Fruit fly (Drosophila melanogaster): ENCODE data around the gene CG42724.
A peak's percentile ranks its signal among the peaks of the same experiment; 100 is the strongest.

Gene CG42724

DNA sequence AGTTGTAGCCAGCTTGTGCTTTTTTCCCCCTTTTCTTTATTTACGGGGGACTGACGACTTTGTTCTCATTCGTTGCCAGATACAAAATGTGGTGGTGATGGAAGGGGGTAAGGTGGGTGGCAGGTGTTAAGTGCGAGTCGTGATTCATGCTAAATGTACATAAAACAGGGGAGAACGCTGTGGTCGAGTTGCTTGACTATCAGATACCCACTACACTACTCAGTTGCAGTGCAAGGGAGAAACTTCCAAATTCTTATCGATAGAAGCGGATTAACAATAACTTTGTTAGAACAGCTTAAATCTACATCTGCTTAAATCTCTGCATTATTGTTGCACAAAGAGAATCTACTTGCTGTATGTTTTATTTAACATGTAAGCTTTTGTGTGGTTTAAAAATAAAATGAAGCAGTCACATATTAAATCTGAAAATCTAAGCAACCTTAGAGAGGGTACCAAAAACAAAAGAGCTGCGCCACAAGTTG, 29.6 kb upstream of the CG42724 start (continued):
- TF ChIP-seq nau (GFP tag; optimal IDR thresholded peaks at IDR 0.05) (no peak), kah (GFP tag; optimal IDR thresholded peaks at IDR 0.05) (no peak), dysf (GFP tag; IDR thresholded peaks at IDR 0.05) (0 out of 3 replicates have a peak, but pooled peaks have one; percentile 52), CG9609 (GFP tag; optimal IDR thresholded peaks at IDR 0.05) (peak; percentile 4), Nf-YB (GFP tag; optimal IDR thresholded peaks at IDR 0.05) (no peak), CG31224 (GFP tag; IDR thresholded peaks at IDR 0.05) (no peak), CG7372 (GFP tag; IDR thresholded peaks at IDR 0.05) (no peak), CG1647 (GFP tag; optimal IDR thresholded peaks at IDR 0.05) (no peak), CG6791 (GFP tag; IDR thresholded peaks at IDR 0.05; ENCODE audit: partially characterized antibody) (0 out of 3 replicates have a peak, but pooled peaks have one; percentile 30), unc-4 (GFP tag; IDR thresholded peaks at IDR 0.05; ENCODE audit: partially characterized antibody) (no peak), disco-r (GFP tag; optimal IDR thresholded peaks at IDR 0.05) (no peak), CG14860 (GFP tag; IDR thresholded peaks at IDR 0.05; ENCODE audit: partially characterized antibody) (peak; percentile 54), CG13296 (GFP tag; optimal IDR thresholded peaks at IDR 0.05) (no peak), CG6175 (GFP tag; IDR thresholded peaks at IDR 0.05) (no peak), stc (GFP tag; IDR thresholded peaks at IDR 0.05) (no peak; the same call in 1 of the 2 replicates), CG32532 (GFP tag; IDR thresholded peaks at IDR 0.05) (no peak), CG4404 (GFP tag; IDR thresholded peaks at IDR 0.05) (no peak), Hmx (GFP tag; optimal IDR thresholded peaks at IDR 0.05) (no peak), pros (GFP tag; optimal IDR thresholded peaks at IDR 0.05) (no peak), CG34422 (GFP tag; IDR thresholded peaks at IDR 0.05) (no peak), eyg (GFP tag; optimal IDR thresholded peaks at IDR 0.05) (no peak), CG3838 (GFP tag; optimal IDR thresholded peaks at IDR 0.05) (no peak), CG1233 (GFP tag; optimal IDR thresholded peaks at IDR 0.05) (peak; percentile 10), fd96Cb (tag; optimal IDR thresholded peaks at IDR 0.05) (peak; percentile 8), odd (GFP tag; optimal IDR thresholded peaks at IDR 0.05) (no peak), Dref (GFP tag; IDR thresholded peaks at IDR 0.05) (no peak), trem (tag; optimal IDR thresholded peaks at IDR 0.05) (no peak), CG2202 (tag; optimal IDR thresholded peaks at IDR 0.05) (no peak), CG7987 (GFP tag; optimal IDR thresholded peaks at IDR 0.05) (no peak), jumu (GFP tag; optimal IDR thresholded peaks at IDR 0.05) (peak; percentile 4), ato (GFP tag; IDR thresholded peaks at IDR 0.05; ENCODE audit: partially characterized antibody) (no peak), sd (tag; optimal IDR thresholded peaks at IDR 0.05) (no peak), Rfx (GFP tag; IDR thresholded peaks at IDR 0.05) (0 out of 2 replicates have a peak, but pooled peaks have one; percentile 23), B-H2 (GFP tag; optimal IDR thresholded peaks at IDR 0.05) (no peak), chif (GFP tag; optimal IDR thresholded peaks at IDR 0.05) (no peak), CG13287 (GFP tag; IDR thresholded peaks at IDR 0.05; ENCODE audit: partially characterized antibody) (no peak), Dfd (GFP tag; optimal IDR thresholded peaks at IDR 0.05) (no peak), ap (GFP tag; IDR thresholded peaks at IDR 0.05) (no peak), jing (GFP tag; optimal IDR thresholded peaks at IDR 0.05) (no peak), gsb (GFP tag; IDR thresholded peaks at IDR 0.05) (no peak), nom (GFP tag; optimal IDR thresholded peaks at IDR 0.05) (no peak), crol (GFP tag; IDR thresholded peaks at IDR 0.05) (peak; percentile 52), CG8765 (GFP tag; IDR thresholded peaks at IDR 0.05) (no peak), dmrt99B (tag; optimal IDR thresholded peaks at IDR 0.05) (peak; percentile 56), Usf (GFP tag; optimal IDR thresholded peaks at IDR 0.05) (no peak), CG13894 (tag; optimal IDR thresholded peaks at IDR 0.05) (no peak), CG12155 (GFP tag; optimal IDR thresholded peaks at IDR 0.05) (no peak), grau (tag; optimal IDR thresholded peaks at IDR 0.05) (peak; percentile 53), CG11247 (GFP tag; IDR thresholded peaks at IDR 0.05) (no peak), en (GFP tag; optimal IDR thresholded peaks at IDR 0.05) (no peak), bigmax (GFP tag; optimal IDR thresholded peaks at IDR 0.05) (no peak)
